Worm (Caenorhabditis elegans) whole organism, L4/young adult: ENCODE measurements around the gene emb-1.
"Not testable (repeated sequence)": the region's sequence is repeated elsewhere in the genome, so short reads cannot be mapped to it uniquely, and the experiment has no call there.

Experiments
- W03F9.2 ChIP-seq: fragments of 150-350 bp; optimal IDR thresholded peaks from 2 replicates; lab custom pipeline; 2014; ENCODE audit warnings: missing biosample characterization, missing genetic modification characterization
- him-1 ChIP-seq: sonication (generic microtip); optimal IDR thresholded peaks from 2 replicates; lab custom pipeline; 2016; ENCODE audit warnings: missing genotype, missing genetic modification reagents, missing genetic modification characterization, missing compliant biosample characterization

- TF ChIP-seq W03F9.2 (tag; lab: Kevin White, UChicago): peak; percentile 46
- TF ChIP-seq him-1: not testable (repeated sequence)
Observed at ce11 chrIII:5211137-5211648, 38.0 kb downstream of the emb-1 start.
